Fruit fly (Drosophila melanogaster): ENCODE measurements around the gene CG33769.
"Not testable (repeated sequence)": the region's sequence is repeated elsewhere in the genome, so short reads cannot be mapped to it uniquely, and the experiment has no call there.

The CG33769 gene

DNA sequence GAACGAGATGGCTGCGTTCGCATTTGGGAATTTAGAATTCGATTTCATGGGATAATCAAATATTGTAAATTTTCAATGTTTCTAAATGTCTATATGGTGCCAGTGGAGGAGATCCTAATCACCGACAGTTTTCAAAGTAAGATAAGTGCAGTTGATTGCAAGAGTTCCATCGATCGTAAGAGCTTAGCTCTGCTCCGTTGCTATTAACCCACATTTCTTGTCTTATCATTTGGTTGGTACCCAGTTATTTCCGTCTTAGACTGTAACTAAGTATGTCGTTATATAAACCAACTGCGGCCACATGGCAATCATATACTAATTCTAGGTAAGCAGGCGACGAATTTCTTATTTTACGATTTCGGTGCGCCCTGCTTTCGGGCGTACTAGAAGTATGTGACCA lies 22.4 kb downstream of the CG33769 start:
- TF ChIP-seq noc (tag; optimal IDR thresholded peaks at IDR 0.05), result no peak

DNA sequence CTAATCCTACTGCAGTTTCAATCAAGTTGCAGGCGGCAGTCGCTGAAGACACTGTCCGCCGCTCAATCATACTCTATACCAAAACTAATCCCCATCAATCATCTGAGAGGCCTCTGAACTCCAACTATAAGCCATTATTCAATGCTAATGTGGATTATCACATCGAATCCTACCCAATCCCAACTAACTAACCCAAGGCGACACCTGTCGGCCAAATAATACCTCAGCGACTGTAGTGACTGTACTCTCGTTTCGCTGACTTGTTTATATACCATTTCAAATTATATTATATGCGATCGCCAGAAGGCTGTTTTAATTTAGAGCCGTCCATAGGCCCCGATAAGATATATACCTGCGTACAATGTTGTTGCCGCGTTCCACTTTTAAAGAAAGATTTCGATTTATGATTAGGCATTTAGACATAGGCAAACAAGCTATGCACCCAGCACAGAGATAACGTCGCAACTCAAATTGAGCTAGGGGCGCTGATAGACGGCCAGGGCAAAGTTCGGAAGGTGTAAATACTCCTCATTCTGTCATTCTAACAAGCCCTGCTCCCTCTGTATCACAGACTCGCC lies 24.1 kb downstream of the CG33769 start:
- peak; percentile 25 for TF ChIP-seq noc (tag; optimal IDR thresholded peaks at IDR 0.05)

DNA sequence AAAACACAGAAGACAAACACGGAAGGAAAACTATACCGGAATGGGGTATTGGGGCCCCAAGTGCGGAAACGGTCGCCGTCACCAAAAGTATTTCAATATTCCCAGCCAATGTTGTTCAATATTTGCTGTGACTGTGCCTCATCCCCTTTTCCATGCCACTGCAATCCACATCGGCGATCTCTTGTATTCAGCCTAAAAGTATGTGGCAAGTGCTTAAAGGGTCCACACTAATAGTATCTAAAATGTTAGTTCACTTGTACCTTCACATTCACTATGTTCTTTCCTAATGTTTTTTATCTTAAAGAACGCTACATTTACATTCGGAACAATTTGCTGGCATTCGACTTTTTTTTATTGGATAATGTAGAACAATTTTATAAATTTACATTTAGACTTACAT lies 33.2 kb downstream of the CG33769 start:
- TF ChIP-seq noc (tag; optimal IDR thresholded peaks at IDR 0.05), result no peak

DNA sequence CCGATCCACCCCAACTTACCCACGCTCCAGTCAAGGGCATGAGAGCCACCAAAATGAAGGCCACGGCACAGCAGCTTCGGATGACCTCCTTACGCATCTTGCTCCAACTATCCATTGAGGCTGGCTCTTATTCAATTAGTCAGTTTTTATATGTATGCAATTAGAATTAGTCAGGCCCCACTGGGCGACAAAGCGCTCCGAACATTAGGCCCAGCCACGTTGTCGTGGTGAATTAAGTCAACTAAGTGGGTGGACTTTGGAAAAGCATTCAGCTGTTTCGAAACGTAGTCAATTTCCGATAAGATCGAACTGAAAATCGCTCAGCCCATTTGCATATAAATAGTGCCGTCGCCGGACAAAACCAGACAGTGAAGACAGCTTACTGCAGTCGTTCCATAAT lies 39.3 kb downstream of the CG33769 start, which contains the start of the genes CG14455 and CG14456:
Gene CG14455, minus strand, starts transcription at position 101 of the 400 bp plus-strand sequence.
Gene CG14456, plus strand, starts transcription at position 236 of the 400 bp plus-strand sequence.
- no peak for TF ChIP-seq noc (tag; optimal IDR thresholded peaks at IDR 0.05)

DNA sequence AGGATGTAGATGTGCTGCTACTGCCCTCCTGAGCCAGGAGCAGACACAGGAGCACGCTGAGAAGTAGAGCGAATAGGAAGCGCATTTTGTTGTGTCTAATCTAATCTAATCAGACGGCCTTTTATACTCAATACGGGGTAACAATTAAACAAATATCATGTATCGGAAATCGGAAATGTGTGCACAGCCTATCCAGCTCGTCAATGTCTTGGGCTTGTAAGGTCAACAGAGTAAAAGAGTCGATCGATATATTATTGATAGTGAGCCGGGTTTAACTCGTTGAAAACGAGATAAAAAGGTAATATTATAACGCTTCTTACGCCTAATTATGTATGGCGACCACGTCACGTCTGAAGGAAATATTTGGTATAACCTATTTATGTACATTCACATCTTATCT lies 44.7 kb downstream of the CG33769 start, which contains the start of gene CG14454:
Gene CG14454, minus strand, starts transcription at position 101 of the 400 bp plus-strand sequence.
- not testable (repeated sequence) for TF ChIP-seq noc (tag; optimal IDR thresholded peaks at IDR 0.05)

DNA sequence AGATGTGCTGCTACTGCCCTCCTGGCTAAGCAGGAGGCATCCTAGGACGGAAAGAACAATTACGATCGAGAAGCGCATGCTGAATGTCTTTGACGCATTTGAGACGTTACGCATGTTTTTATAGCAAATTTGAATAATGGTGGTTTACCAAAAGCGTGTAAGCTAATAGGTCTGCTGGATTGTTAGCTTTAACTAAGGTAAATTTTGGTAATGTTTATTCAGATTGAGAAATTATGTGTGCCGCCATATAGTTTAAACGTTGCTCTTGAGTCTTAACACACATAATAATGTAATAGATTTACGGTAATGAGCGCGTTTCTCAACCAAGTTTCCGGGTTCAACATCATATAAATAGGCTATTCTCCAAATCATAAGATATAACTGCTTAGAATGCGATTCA lies 46.0 kb downstream of the CG33769 start, which contains the start of the genes CG12546 and CG14453:
Gene CG12546, minus strand, starts transcription at position 101 of the 400 bp plus-strand sequence.
Gene CG14453, plus strand, starts transcription at position 372 of the 400 bp plus-strand sequence.
- no peak for TF ChIP-seq noc (tag; optimal IDR thresholded peaks at IDR 0.05)

DNA sequence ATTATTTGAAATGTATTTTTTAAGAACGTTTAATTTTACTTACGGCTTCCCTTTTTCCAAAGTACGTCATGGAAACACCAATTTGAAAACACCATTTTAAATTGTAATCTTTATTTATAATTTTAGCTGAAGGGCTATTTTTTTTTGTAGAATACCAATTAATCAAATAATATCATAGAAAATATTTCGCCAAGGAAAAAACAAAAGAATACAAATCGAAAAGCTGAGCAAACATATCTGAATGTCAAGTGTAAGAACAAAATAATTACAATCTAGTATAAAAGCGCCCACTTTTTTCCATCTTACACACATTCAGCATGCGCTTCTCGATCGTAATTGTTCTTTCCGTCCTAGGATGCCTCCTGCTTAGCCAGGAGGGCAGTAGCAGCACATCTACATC lies 47.9 kb downstream of the CG33769 start, which contains the start of gene CG14452:
Gene CG14452, plus strand, starts transcription at position 301 of the 400 bp plus-strand sequence.
- no peak for TF ChIP-seq noc (tag; optimal IDR thresholded peaks at IDR 0.05)

DNA sequence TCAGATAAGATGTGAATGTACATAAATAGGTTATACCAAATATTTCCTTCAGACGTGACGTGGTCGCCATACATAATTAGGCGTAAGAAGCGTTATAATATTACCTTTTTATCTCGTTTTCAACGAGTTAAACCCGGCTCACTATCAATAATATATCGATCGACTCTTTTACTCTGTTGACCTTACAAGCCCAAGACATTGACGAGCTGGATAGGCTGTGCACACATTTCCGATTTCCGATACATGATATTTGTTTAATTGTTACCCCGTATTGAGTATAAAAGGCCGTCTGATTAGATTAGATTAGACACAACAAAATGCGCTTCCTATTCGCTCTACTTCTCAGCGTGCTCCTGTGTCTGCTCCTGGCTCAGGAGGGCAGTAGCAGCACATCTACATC lies 49.2 kb downstream of the CG33769 start, which contains the start of gene CG32453:
Gene CG32453, plus strand, starts transcription at position 301 of the 400 bp plus-strand sequence.
- TF ChIP-seq noc (tag; optimal IDR thresholded peaks at IDR 0.05), result not testable (repeated sequence)
